Worm (Caenorhabditis elegans) whole organism, L3 larva: ENCODE results near the gene F59C12.4.

Source experiments
- R02D3.7 ChIP-seq: fragments of 150-350 bp; optimal IDR thresholded peaks from 2 replicates; lab custom pipeline; 2014; ENCODE audit warnings: missing biosample characterization, missing genetic modification characterization
- ZK546.5 ChIP-seq: sonication (generic microtip); optimal IDR thresholded peaks from 2 replicates; lab custom pipeline; 2017; ENCODE audit warnings: missing biosample characterization, missing genetic modification characterization
- aly-2 ChIP-seq: fragments of 150-350 bp; optimal IDR thresholded peaks from 2 replicates; lab custom pipeline; 2014; ENCODE audit warnings: missing biosample characterization, missing genetic modification characterization
- ama-1 ChIP-seq: fragments of 150-350 bp; optimal IDR thresholded peaks from 2 replicates; lab custom pipeline; 2018
- ceh-16 ChIP-seq: sonication (generic microtip); optimal IDR thresholded peaks from 2 replicates; lab custom pipeline; 2017; ENCODE audit warnings: missing biosample characterization, missing genetic modification characterization
- ceh-28 ChIP-seq: fragments of 150-350 bp; optimal IDR thresholded peaks from 2 replicates; lab custom pipeline; 2014; ENCODE audit warnings: missing biosample characterization, missing genetic modification reagents, missing genetic modification characterization
- ceh-82 ChIP-seq: fragments of 150-350 bp; optimal IDR thresholded peaks from 2 replicates; lab custom pipeline; 2014; ENCODE audit warnings: missing biosample characterization, missing genetic modification characterization
- ceh-9 ChIP-seq: sonication (generic microtip); optimal IDR thresholded peaks from 2 replicates; lab custom pipeline; 2018; ENCODE audit warnings: missing biosample characterization, missing genetic modification characterization
- daf-12 ChIP-seq: fragments of 150-350 bp; optimal IDR thresholded peaks from 2 replicates; lab custom pipeline; 2014; ENCODE audit warnings: missing biosample characterization, missing genetic modification reagents, missing genetic modification characterization
- egl-27 ChIP-seq: sonication (generic microtip); optimal IDR thresholded peaks from 4 replicates; lab custom pipeline; 2017; ENCODE audit warnings: missing biosample characterization, missing genetic modification reagents, missing genetic modification characterization
- elt-2 ChIP-seq: sonication (generic microtip); optimal IDR thresholded peaks from 2 replicates; lab custom pipeline; 2016; ENCODE audit warnings: missing genetic modification reagents, mild to moderate bottlenecking, missing genetic modification characterization, missing compliant biosample characterization
- fkh-10 ChIP-seq: sonication (generic microtip); optimal IDR thresholded peaks from 2 replicates; lab custom pipeline; 2017; ENCODE audit warnings: missing biosample characterization, missing genetic modification reagents, missing genetic modification characterization
- fkh-2 ChIP-seq: fragments of 150-350 bp; optimal IDR thresholded peaks from 2 replicates; lab custom pipeline; 2014; ENCODE audit warnings: missing biosample characterization, missing genetic modification reagents, missing genetic modification characterization
- fos-1 ChIP-seq: fragments of 150-350 bp; optimal IDR thresholded peaks from 2 replicates; lab custom pipeline; 2014; ENCODE audit warnings: missing biosample characterization, missing genetic modification characterization
- hmg-11 ChIP-seq: sonication (generic microtip); optimal IDR thresholded peaks from 2 replicates; lab custom pipeline; 2016; ENCODE audit warnings: missing genetic modification characterization, missing compliant biosample characterization
- jun-1 ChIP-seq: fragments of 150-350 bp; optimal IDR thresholded peaks from 2 replicates; lab custom pipeline; 2014; ENCODE audit warnings: missing biosample characterization, missing genetic modification reagents, missing genetic modification characterization
- lin-15B ChIP-seq: fragments of 150-350 bp; optimal IDR thresholded peaks from 2 replicates; lab custom pipeline; 2014; ENCODE audit warnings: missing biosample characterization, missing genetic modification characterization
- lin-39 ChIP-seq: fragments of 150-350 bp; optimal IDR thresholded peaks from 2 replicates; lab custom pipeline; 2018; ENCODE audit warnings: missing biosample characterization, missing genetic modification reagents, missing genetic modification characterization
- mml-1 ChIP-seq: fragments of 150-350 bp; sonication (generic microtip); optimal IDR thresholded peaks from 3 replicates; lab custom pipeline; 2014; ENCODE audit warnings: missing biosample characterization, missing genetic modification characterization
- nfya-1 ChIP-seq: sonication (generic microtip); optimal IDR thresholded peaks from 2 replicates; lab custom pipeline; 2017; ENCODE audit warnings: missing genetic modification characterization, mild to moderate bottlenecking, missing compliant biosample characterization, antibody characterized with exemption, moderate library complexity; ENCODE audit not compliant: insufficient read depth
- nhr-11 ChIP-seq: fragments of 150-350 bp; optimal IDR thresholded peaks from 2 replicates; lab custom pipeline; 2014; ENCODE audit warnings: missing biosample characterization, missing genetic modification characterization
- nhr-23 ChIP-seq: fragments of 150-350 bp; optimal IDR thresholded peaks from 2 replicates; lab custom pipeline; 2014; ENCODE audit warnings: missing biosample characterization, missing genetic modification reagents, missing genetic modification characterization
- nhr-237 ChIP-seq: fragments of 150-350 bp; optimal IDR thresholded peaks from 2 replicates; lab custom pipeline; 2014; ENCODE audit warnings: missing biosample characterization, missing genetic modification characterization
- nhr-28 ChIP-seq: fragments of 150-350 bp; optimal IDR thresholded peaks from 2 replicates; lab custom pipeline; 2014; ENCODE audit warnings: missing biosample characterization, missing genetic modification characterization
- nhr-43 ChIP-seq: sonication (generic microtip); optimal IDR thresholded peaks from 2 replicates; lab custom pipeline; 2016; ENCODE audit warnings: mild to moderate bottlenecking, missing genetic modification characterization, missing compliant biosample characterization; ENCODE audit not compliant: poor library complexity, severe bottlenecking
- nhr-67 ChIP-seq: fragments of 150-350 bp; optimal IDR thresholded peaks from 2 replicates; lab custom pipeline; 2014; ENCODE audit warnings: missing biosample characterization, missing genetic modification characterization
- nhr-76 ChIP-seq: fragments of 150-350 bp; sonication (generic microtip); optimal IDR thresholded peaks from 5 replicates; lab custom pipeline; 2014; ENCODE audit warnings: missing biosample characterization, missing genetic modification characterization
- nhr-77 ChIP-seq: fragments of 150-350 bp; optimal IDR thresholded peaks from 2 replicates; lab custom pipeline; 2014; ENCODE audit warnings: missing biosample characterization, missing genetic modification characterization
- pqm-1 ChIP-seq: fragments of 150-350 bp; optimal IDR thresholded peaks from 2 replicates; lab custom pipeline; 2017; ENCODE audit warnings: missing biosample characterization, missing genetic modification characterization, inconsistent platforms
- sea-2 ChIP-seq: fragments of 150-350 bp; sonication (generic microtip); optimal IDR thresholded peaks from 4 replicates; lab custom pipeline; 2014; ENCODE audit warnings: missing biosample characterization, missing genetic modification reagents, missing genetic modification characterization
- skn-1 ChIP-seq: fragments of 150-350 bp; optimal IDR thresholded peaks from 2 replicates; lab custom pipeline; 2014; ENCODE audit warnings: missing biosample characterization, missing genetic modification characterization
- snpc-4 ChIP-seq: fragments of 150-350 bp; optimal IDR thresholded peaks from 2 replicates; lab custom pipeline; 2014; ENCODE audit warnings: missing biosample characterization, missing genetic modification characterization
- tbx-2 ChIP-seq: sonication (generic microtip); optimal IDR thresholded peaks from 2 replicates; lab custom pipeline; 2016; ENCODE audit warnings: mild to moderate bottlenecking, missing genetic modification characterization, missing compliant biosample characterization
- unc-39 ChIP-seq: sonication (generic microtip); optimal IDR thresholded peaks from 4 replicates; lab custom pipeline; 2017; ENCODE audit warnings: missing biosample characterization, missing genetic modification characterization
- unc-62 ChIP-seq: fragments of 150-350 bp; sonication (generic microtip); optimal IDR thresholded peaks from 4 replicates; lab custom pipeline; 2014; ENCODE audit warnings: missing biosample characterization, missing genetic modification reagents, missing genetic modification characterization
- ztf-11 ChIP-seq: fragments of 150-350 bp; optimal IDR thresholded peaks from 2 replicates; lab custom pipeline; 2014; ENCODE audit warnings: missing biosample characterization, missing genetic modification characterization
- ztf-4 ChIP-seq: fragments of 150-350 bp; optimal IDR thresholded peaks from 2 replicates; lab custom pipeline; 2014; ENCODE audit warnings: missing biosample characterization, missing genetic modification characterization

Gene F59C12.4

ce11 chrX:16602457-16602856, at the start of gene F59C12.4:
F59C12.4 (minus strand) TSS chrX:16602622.
- no peak for TF ChIP-seq nhr-76 (tag; lab: Kevin White, UChicago)
- TF ChIP-seq daf-12 (tag; lab: Kevin White, UChicago): no peak
- TF ChIP-seq ztf-11 (tag; lab: Kevin White, UChicago): no peak
- no peak for TF ChIP-seq unc-62 (GFP tag; lab: Kevin White, UChicago)
- no peak for TF ChIP-seq tbx-2
- TF ChIP-seq, all 47 proteins: peak for 0

ce11 chrX:16650600-16650999, 48.2 kb upstream of the F59C12.4 start:
- TF ChIP-seq elt-2 (tag; lab: Kevin White, UChicago) (no peak), ceh-9 (tag; lab: Kevin White, UChicago) (no peak), sea-2 (GFP tag; lab: Kevin White, UChicago) (no peak), lin-39 (tag; lab: Kevin White, UChicago) (no peak), ZK546.5 (tag; lab: Kevin White, UChicago) (no peak), mml-1 (tag; lab: Kevin White, UChicago) (no peak), tbx-2 (no peak)

- TF ChIP-seq ZK546.5 (tag; lab: Kevin White, UChicago): no peak
- TF ChIP-seq egl-27: no peak
- no peak for TF ChIP-seq nfya-1 (tag; lab: Kevin White, UChicago)
- no peak for TF ChIP-seq elt-2 (tag; lab: Kevin White, UChicago)
- no peak for TF ChIP-seq nhr-77 (tag; lab: Kevin White, UChicago)
- no peak for TF ChIP-seq nhr-237 (tag; lab: Kevin White, UChicago)
- TF ChIP-seq nhr-23 (tag; lab: Kevin White, UChicago): no peak
- TF ChIP-seq hmg-11 (tag; lab: Kevin White, UChicago): no peak
- TF ChIP-seq, all 47 proteins: peak for 0
Measured at ce11 chrX:16648773-16649172, 46.4 kb upstream of the F59C12.4 start.

ce11 chrX:16647222-16647621, 44.8 kb upstream of the F59C12.4 start:
- TF ChIP-seq nhr-23 (tag; lab: Kevin White, UChicago): peak; percentile 45
- TF ChIP-seq fkh-2: no peak

ce11 chrX:16644889-16645288, 42.5 kb upstream of the F59C12.4 start:
- no peak for TF ChIP-seq ceh-9 (tag; lab: Kevin White, UChicago)
- peak; percentile 74 for TF ChIP-seq elt-2 (tag; lab: Kevin White, UChicago)

ce11 chrX:16643246-16643645, 40.8 kb upstream of the F59C12.4 start:
- no peak for TF ChIP-seq fkh-10

ce11 chrX:16641678-16642077, 39.3 kb upstream of the F59C12.4 start:
- TF ChIP-seq nhr-237 (tag; lab: Kevin White, UChicago) (no peak), jun-1 (tag; lab: Kevin White, UChicago) (no peak), nhr-28 (tag; lab: Kevin White, UChicago) (no peak), snpc-4 (no peak), ceh-82 (no peak), tbx-2 (no peak), nhr-67 (no peak), unc-39 (tag; lab: Kevin White, UChicago) (no peak), nhr-23 (tag; lab: Kevin White, UChicago) (no peak), sea-2 (GFP tag; lab: Kevin White, UChicago) (no peak), fos-1 (tag; lab: Kevin White, UChicago) (no peak)

ce11 chrX:16634708-16635107, 32.3 kb upstream of the F59C12.4 start:
- TF ChIP-seq sea-2 (GFP tag; lab: Kevin White, UChicago) (peak; percentile 54), ztf-11 (tag; lab: Kevin White, UChicago) (no peak), nhr-67 (no peak), aly-2 (no peak), nhr-23 (tag; lab: Kevin White, UChicago) (peak; percentile 60), mml-1 (tag; lab: Kevin White, UChicago) (peak; percentile 25), nhr-237 (tag; lab: Kevin White, UChicago) (no peak), unc-62 (GFP tag; lab: Kevin White, UChicago) (no peak), lin-39 (tag; lab: Kevin White, UChicago) (peak; percentile 70), ama-1 (lab: Kevin White, UChicago) (peak; percentile 21), jun-1 (tag; lab: Kevin White, UChicago) (peak; percentile 87), R02D3.7 (tag; lab: Kevin White, UChicago) (peak; percentile 8), tbx-2 (peak; percentile 67), ceh-16 (tag; lab: Kevin White, UChicago) (no peak), nhr-43 (peak; percentile 52), skn-1 (tag; lab: Kevin White, UChicago) (peak; percentile 68), elt-2 (tag; lab: Kevin White, UChicago) (peak; percentile 61), ztf-4 (tag; lab: Kevin White, UChicago) (no peak), snpc-4 (peak; percentile 41), pqm-1 (tag; lab: Kevin White, UChicago) (peak; percentile 61), nfya-1 (tag; lab: Kevin White, UChicago) (peak; percentile 66), nhr-11 (peak; percentile 38), ceh-28 (peak; percentile 36), nhr-76 (tag; lab: Kevin White, UChicago) (no peak), lin-15B (tag; lab: Kevin White, UChicago) (peak; percentile 12)
